Fruit fly (Drosophila melanogaster) whole organism: ENCODE data around the gene CG9328.

Experiments used
- CG8478 ChIP-seq: fragments of >200 bp; optimal IDR thresholded peaks from 2 replicates; lab custom pipeline; 2018; ENCODE audit warnings: inconsistent platforms
- Dll ChIP-seq: fragments of >200 bp; optimal IDR thresholded peaks from 2 replicates; lab custom pipeline; 2017
- EcR ChIP-seq, 2 experiments: fragments of >200 bp; optimal IDR thresholded peaks; 2 replicates each; lab custom pipeline; 2017; ENCODE audit warnings: missing biosample characterization in 2 of 2, missing genetic modification characterization in 2 of 2, missing genetic modification reagents in 2 of 2
- pan ChIP-seq: fragments of >200 bp; optimal IDR thresholded peaks from 2 replicates; lab custom pipeline; 2017
- psq ChIP-seq: fragments of >200 bp; optimal IDR thresholded peaks from 2 replicates; lab custom pipeline; 2017
- usp ChIP-seq: fragments of >200 bp; optimal IDR thresholded peaks from 2 replicates; lab custom pipeline; 2017; ENCODE audit warnings: missing biosample characterization, missing genetic modification characterization, mixed read lengths

- TF ChIP-seq Dll (lab: Kevin White, UChicago) (no peak), pan (lab: Kevin White, UChicago) (peak; percentile 79), usp (GFP tag; lab: Kevin White, UChicago) (no peak), psq (lab: Kevin White, UChicago) (no peak), EcR (GFP tag; optimal IDR thresholded peaks at IDR 0.05; lab: Kevin White, UChicago) (no peak), CG8478 (lab: Kevin White, UChicago) (no peak)
Observed at dm6 chr2L:20805624-20806339, 8.3 kb downstream of the CG9328 start.
